Worm (Caenorhabditis elegans): ENCODE measurements around the gene B0457.4.

Gene B0457.4

DNA sequence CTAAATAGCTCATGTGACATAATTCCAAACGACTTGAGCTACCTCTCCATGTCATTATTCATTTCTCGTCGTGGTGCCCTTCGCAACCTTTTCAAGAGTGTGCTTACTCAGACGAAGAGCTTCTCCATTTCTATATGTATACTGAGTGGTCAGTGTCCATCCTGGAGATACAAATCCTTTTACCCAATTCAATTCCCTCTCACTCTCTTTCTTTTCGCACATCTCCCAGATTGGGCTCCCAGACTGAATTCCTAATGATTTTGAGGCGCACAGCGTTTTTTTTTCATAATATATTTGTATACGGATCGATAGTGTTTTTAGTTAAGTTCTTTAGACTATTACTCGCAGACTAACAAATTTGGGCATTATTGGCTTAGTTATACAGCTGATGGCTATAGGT, 9.1 kb upstream of the B0457.4 start:
- TF ChIP-seq ceh-82 (tag; optimal IDR thresholded peaks at IDR 0.05) (no peak), elt-2 (tag; optimal IDR thresholded peaks at IDR 0.05) (no peak), R02D3.7 (tag; optimal IDR thresholded peaks at IDR 0.05) (no peak), hmg-11 (tag; optimal IDR thresholded peaks at IDR 0.05) (no peak), nhr-28 (tag; optimal IDR thresholded peaks at IDR 0.05) (no peak), ztf-11 (tag; optimal IDR thresholded peaks at IDR 0.05) (no peak), nhr-43 (tag; optimal IDR thresholded peaks at IDR 0.05; ENCODE audit: poor library complexity, severe bottlenecking) (no peak), mml-1 (tag; optimal IDR thresholded peaks at IDR 0.05) (no peak)

DNA sequence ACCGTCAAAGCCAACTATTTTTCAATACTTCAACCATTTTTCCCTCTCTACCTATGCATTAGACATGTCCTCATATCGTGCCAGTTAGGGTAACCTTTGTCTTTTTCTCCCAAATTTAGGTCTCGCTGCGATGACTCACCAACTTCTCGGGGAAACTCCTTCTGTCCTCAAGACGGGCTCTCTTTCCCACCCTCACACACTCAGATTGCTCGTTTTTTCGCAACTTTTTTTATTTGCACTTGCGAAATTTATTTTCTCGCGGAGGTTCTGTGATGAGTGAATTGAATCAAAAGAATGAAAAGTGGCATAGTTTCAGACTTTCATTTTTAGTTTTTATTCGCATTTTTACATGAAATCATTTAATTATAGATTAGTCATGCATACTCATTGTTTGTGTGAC, 8.5 kb upstream of the B0457.4 start:
- TF ChIP-seq ZK546.5 (tag; optimal IDR thresholded peaks at IDR 0.05) (no peak), pha-4 (tag; optimal IDR thresholded peaks at IDR 0.05) (peak; percentile 27), ztf-11 (tag; optimal IDR thresholded peaks at IDR 0.05) (no peak), nhr-67 (tag; optimal IDR thresholded peaks at IDR 0.05) (no peak), fkh-10 (GFP tag; optimal IDR thresholded peaks at IDR 0.05) (no peak)

DNA sequence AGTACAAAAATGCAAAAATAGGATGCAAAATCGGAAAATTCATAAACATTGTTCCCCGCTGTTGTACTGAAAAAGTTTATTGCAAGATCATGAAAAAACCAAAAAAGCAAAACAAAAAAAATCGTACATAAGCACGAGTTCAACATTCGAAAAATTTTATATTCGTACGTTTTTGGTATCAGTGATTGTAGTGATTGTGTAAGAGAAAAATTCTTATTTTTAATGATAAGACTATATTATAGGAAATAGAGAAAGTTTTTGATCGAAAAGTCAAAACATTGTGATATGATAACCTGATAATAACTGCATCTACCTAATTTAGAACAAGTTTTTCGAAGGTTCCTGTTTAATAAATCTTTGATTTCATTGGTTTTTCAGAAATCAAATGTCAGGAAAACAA, 5.5 kb upstream of the B0457.4 start:
- TF ChIP-seq pha-4 (tag; optimal IDR thresholded peaks at IDR 0.05) (peak; percentile 27), pqm-1 (tag; optimal IDR thresholded peaks at IDR 0.05) (peak; percentile 1), elt-2 (tag; optimal IDR thresholded peaks at IDR 0.05) (peak; percentile 54), unc-62 (GFP tag; optimal IDR thresholded peaks at IDR 0.05) (no peak)

DNA sequence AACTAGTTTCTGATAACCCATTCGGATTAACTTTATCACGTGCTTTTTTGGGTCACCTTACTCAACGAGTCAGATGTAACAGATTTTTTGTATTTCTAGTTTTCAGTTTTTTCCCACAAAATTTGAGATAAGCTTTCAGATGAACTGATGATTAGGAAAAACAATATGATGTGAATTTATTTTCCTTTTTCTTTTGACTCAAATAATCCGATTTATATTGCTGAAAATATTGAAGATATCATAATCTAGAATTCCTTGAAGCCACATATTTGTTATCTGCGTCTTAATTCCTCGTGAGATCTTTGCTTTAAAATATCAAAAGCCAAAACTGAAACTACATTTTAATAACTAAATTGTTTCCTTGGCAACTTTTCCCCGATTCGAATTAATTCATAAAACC, 4.8 kb upstream of the B0457.4 start:
- TF ChIP-seq aly-2 (tag; optimal IDR thresholded peaks at IDR 0.05) (no peak), skn-1 (tag; optimal IDR thresholded peaks at IDR 0.05) (no peak), nhr-12 (tag; optimal IDR thresholded peaks at IDR 0.05) (no peak)

DNA sequence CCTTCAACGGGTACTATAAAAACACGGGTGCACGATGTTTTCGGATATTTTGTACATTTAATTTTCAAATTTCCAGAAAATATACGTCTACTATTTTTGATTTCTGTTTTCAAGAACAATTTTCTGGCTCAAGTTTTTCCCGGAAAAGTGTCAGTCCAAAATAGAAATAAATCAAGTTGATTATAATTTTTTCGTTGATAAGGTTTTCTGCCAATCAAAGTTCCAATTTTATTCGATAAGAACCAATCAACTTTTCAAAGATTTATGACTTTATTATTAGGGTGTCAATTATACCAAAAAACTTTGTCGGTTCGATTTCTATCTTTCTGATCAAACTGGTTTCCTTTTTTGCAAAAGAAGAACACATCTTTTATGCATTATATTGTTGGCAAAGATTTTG, 2.8 kb upstream of the B0457.4 start:
- TF ChIP-seq mdl-1 (tag; optimal IDR thresholded peaks at IDR 0.05) (no peak), elt-2 (tag; optimal IDR thresholded peaks at IDR 0.05) (peak; percentile 8), mml-1 (tag; optimal IDR thresholded peaks at IDR 0.05) (no peak), eor-1 (tag; optimal IDR thresholded peaks at IDR 0.05) (no peak), ztf-11 (tag; optimal IDR thresholded peaks at IDR 0.05) (no peak), elt-1 (tag; optimal IDR thresholded peaks at IDR 0.05) (no peak)

DNA sequence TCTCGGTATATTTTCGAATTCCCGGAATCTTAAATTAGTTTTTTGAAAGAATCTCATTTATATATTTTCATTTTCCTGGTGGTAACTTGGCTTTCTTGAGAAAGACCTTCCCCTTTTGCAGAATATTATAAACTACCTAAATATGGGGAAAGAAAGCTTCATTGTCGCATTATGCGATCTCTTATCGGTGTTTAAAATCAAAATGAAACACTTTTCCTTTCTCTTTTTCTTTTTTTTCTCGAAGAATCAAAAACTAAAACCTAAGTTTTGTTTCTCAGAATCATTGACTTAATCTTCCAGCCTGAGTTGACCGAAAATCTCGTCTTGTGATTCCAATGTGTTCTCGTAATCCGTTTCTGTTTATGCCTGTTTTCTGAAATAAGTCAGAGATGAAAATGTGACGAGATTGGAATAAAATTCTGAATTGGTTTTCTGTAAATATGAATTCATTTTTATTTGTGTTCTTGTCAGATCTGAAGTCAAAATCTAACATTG, 741 bp upstream of the B0457.4 start:
- TF ChIP-seq hmg-11 (tag; optimal IDR thresholded peaks at IDR 0.05) (no peak), ztf-4 (tag; optimal IDR thresholded peaks at IDR 0.05) (no peak), elt-1 (tag; optimal IDR thresholded peaks at IDR 0.05) (peak; percentile 95), tbx-2 (tag; optimal IDR thresholded peaks at IDR 0.05) (no peak), skn-1 (tag; optimal IDR thresholded peaks at IDR 0.05) (no peak), egl-27 (tag; optimal IDR thresholded peaks at IDR 0.05) (no peak), nhr-237 (tag; optimal IDR thresholded peaks at IDR 0.05) (no peak)

DNA sequence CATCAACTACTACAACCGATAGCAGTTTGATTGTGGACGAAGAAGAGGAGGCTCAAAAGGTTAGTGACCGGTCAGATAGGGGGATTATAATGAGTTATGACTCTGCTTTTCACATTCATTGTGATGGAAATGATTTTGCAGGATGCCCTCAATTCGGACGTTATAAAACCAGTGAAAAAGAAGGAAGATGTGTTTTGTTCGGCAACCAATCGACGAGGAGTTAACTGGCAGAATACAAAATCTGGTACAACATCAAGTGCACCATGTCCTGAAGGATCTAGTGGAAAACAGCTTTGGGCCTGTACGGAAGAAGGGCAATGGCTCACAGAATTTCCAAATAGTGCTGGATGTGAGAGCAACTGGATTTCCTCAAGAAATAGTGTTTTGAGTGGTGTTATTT, 8.0 kb downstream of the B0457.4 start:
- TF ChIP-seq aly-2 (tag; optimal IDR thresholded peaks at IDR 0.05) (no peak), daf-12 (tag; optimal IDR thresholded peaks at IDR 0.05) (no peak), nhr-77 (tag; optimal IDR thresholded peaks at IDR 0.05) (no peak), nhr-76 (tag; optimal IDR thresholded peaks at IDR 0.05) (no peak), eor-1 (tag; optimal IDR thresholded peaks at IDR 0.05) (no peak), mdl-1 (tag; optimal IDR thresholded peaks at IDR 0.05) (no peak), lsy-12 (tag; optimal IDR thresholded peaks at IDR 0.05) (no peak), nhr-237 (tag; optimal IDR thresholded peaks at IDR 0.05) (no peak), egl-5 (tag; optimal IDR thresholded peaks at IDR 0.05) (no peak), tbx-2 (tag; optimal IDR thresholded peaks at IDR 0.05) (no peak), ztf-4 (tag; optimal IDR thresholded peaks at IDR 0.05) (no peak), elt-3 (tag; optimal IDR thresholded peaks at IDR 0.05) (no peak), ama-1 (optimal IDR thresholded peaks at IDR 0.05) (no peak), nfya-1 (tag; optimal IDR thresholded peaks at IDR 0.05; ENCODE audit: insufficient read depth) (no peak)
